Fruit fly (Drosophila melanogaster): ENCODE data around the gene Cdlc2.
A peak's percentile ranks its signal among the peaks of the same experiment; 100 is the strongest.

The Cdlc2 gene

DNA sequence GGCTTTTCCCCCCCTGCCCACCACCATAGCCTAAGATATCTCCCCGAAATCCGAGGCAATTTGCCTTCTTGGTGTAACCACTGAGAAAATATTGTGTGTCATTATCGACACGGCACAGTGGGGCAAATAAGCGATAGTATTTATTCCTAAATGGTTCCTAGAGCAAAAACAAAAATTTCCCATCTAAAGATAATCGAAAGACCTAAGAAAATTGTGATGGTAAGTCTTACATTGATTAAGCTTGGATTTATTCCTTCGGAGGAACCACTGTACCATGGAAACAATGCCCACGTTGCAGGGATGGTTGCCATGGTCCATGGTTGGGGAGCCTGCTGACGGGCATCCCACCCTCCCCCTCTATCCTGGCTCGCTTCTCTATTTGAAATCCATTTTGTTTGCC, 27.8 kb upstream of the Cdlc2 start (continued):
- TF ChIP-seq NK7.1 (GFP tag; optimal IDR thresholded peaks at IDR 0.05), result no peak
- peak; percentile 51 for TF ChIP-seq dmrt99B (tag; optimal IDR thresholded peaks at IDR 0.05)
- TF ChIP-seq CG6689 (GFP tag; IDR thresholded peaks at IDR 0.05), result peak; percentile 46; the same call in 1 of the 2 replicates
- peak; percentile 44; the same call in 1 of the 3 replicates for TF ChIP-seq dysf (GFP tag; IDR thresholded peaks at IDR 0.05)
- TF ChIP-seq CG12299 (tag; optimal IDR thresholded peaks at IDR 0.05), result no peak
- TF ChIP-seq grau (tag; optimal IDR thresholded peaks at IDR 0.05), result peak; percentile 47
- peak; percentile 54 for TF ChIP-seq CG7556 (GFP tag; optimal IDR thresholded peaks at IDR 0.05)
- TF ChIP-seq otp (GFP tag; IDR thresholded peaks at IDR 0.05), result 0 out of 3 replicates have a peak, but pooled peaks have one; percentile 12
- TF ChIP-seq row (GFP tag; IDR thresholded peaks at IDR 0.05), result peak; percentile 68; the same call in 2 of the 3 replicates
- TF ChIP-seq ERR (GFP tag; optimal IDR thresholded peaks at IDR 0.05), result no peak
- peak; percentile 22 for TF ChIP-seq CG9727 (GFP tag; optimal IDR thresholded peaks at IDR 0.05)
- peak; percentile 9; the same call in 1 of the 2 replicates for TF ChIP-seq crol (GFP tag; IDR thresholded peaks at IDR 0.05)
- peak; percentile 22; the same call in 1 of the 3 replicates for TF ChIP-seq ken (GFP tag; IDR thresholded peaks at IDR 0.05)
- TF ChIP-seq CG34224 (GFP tag; IDR thresholded peaks at IDR 0.05; ENCODE audit: partially characterized antibody), result no peak
- peak; percentile 53 for TF ChIP-seq CG1603 (tag; optimal IDR thresholded peaks at IDR 0.05)
- peak; percentile 28 for TF ChIP-seq Fer1 (GFP tag; optimal IDR thresholded peaks at IDR 0.05)
- peak; percentile 8 for TF ChIP-seq CG30403 (GFP tag; optimal IDR thresholded peaks at IDR 0.05)
- no peak for TF ChIP-seq nom (GFP tag; optimal IDR thresholded peaks at IDR 0.05)
- TF ChIP-seq phol (tag; optimal IDR thresholded peaks at IDR 0.05), result peak; percentile 9
- peak; percentile 50 for TF ChIP-seq unpg (GFP tag; optimal IDR thresholded peaks at IDR 0.05)
- no peak for TF ChIP-seq odd (GFP tag; optimal IDR thresholded peaks at IDR 0.05)
- TF ChIP-seq Fer3 (tag; optimal IDR thresholded peaks at IDR 0.05), result peak; percentile 29
- no peak for TF ChIP-seq sens (GFP tag)
- no peak for TF ChIP-seq CG8478 (optimal IDR thresholded peaks at IDR 0.05)
- TF ChIP-seq CG10462 (GFP tag; optimal IDR thresholded peaks at IDR 0.05), result no peak
- TF ChIP-seq CG8924 (tag; optimal IDR thresholded peaks at IDR 0.05), result peak; percentile 19
- TF ChIP-seq Med (GFP tag), result peak; percentile 89
- no peak for TF ChIP-seq corto (GFP tag; optimal IDR thresholded peaks at IDR 0.05)
- peak; percentile 15 for TF ChIP-seq Hsf (GFP tag; optimal IDR thresholded peaks at IDR 0.05)
- TF ChIP-seq HLH54F (GFP tag; optimal IDR thresholded peaks at IDR 0.05), result peak; percentile 30
- peak; percentile 5 for TF ChIP-seq CG16815 (GFP tag; optimal IDR thresholded peaks at IDR 0.05)
- TF ChIP-seq CG6654 (GFP tag; optimal IDR thresholded peaks at IDR 0.05), result no peak
- TF ChIP-seq CG12104 (GFP tag; optimal IDR thresholded peaks at IDR 0.05), result no peak
- TF ChIP-seq CG11695 (GFP tag; IDR thresholded peaks at IDR 0.05), result peak; percentile 49; the same call in 2 of the 3 replicates
- TF ChIP-seq lab (GFP tag; optimal IDR thresholded peaks at IDR 0.05), result peak; percentile 76
- no peak for TF ChIP-seq CG4854 (GFP tag; optimal IDR thresholded peaks at IDR 0.05)
- TF ChIP-seq HLH3B (GFP tag; IDR thresholded peaks at IDR 0.05), result peak; percentile 49
- TF ChIP-seq tin (GFP tag; optimal IDR thresholded peaks at IDR 0.05), result no peak
- TF ChIP-seq Kr (GFP tag; optimal IDR thresholded peaks at IDR 0.05), result no peak
- TF ChIP-seq CG14441 (GFP tag; IDR thresholded peaks at IDR 0.05), result no peak
- no peak for TF ChIP-seq CG8089 (GFP tag; optimal IDR thresholded peaks at IDR 0.05)
- TF ChIP-seq CG8388 (GFP tag; optimal IDR thresholded peaks at IDR 0.05), result peak; percentile 14
- TF ChIP-seq peb (GFP tag; IDR thresholded peaks at IDR 0.05), result 0 out of 2 replicates have a peak, but pooled peaks have one; percentile 17
- no peak for TF ChIP-seq ash1 (GFP tag; optimal IDR thresholded peaks at IDR 0.05)
- TF ChIP-seq CG17359 (tag; optimal IDR thresholded peaks at IDR 0.05), result peak; percentile 46
- TF ChIP-seq CG10565 (GFP tag; optimal IDR thresholded peaks at IDR 0.05), result no peak
- TF ChIP-seq CG12391 (tag; optimal IDR thresholded peaks at IDR 0.05), result peak; percentile 22
- no peak for TF ChIP-seq zf30C (GFP tag; optimal IDR thresholded peaks at IDR 0.05)
- TF ChIP-seq chm (GFP tag; IDR thresholded peaks at IDR 0.05), result peak; percentile 52; the same call in 1 of the 2 replicates
- no peak for TF ChIP-seq Chrac-16 (GFP tag; optimal IDR thresholded peaks at IDR 0.05)
- no peak for TF ChIP-seq p53 (GFP tag; optimal IDR thresholded peaks at IDR 0.05)
